Fruit fly (Drosophila melanogaster): ENCODE data around the gene CG9213.

CG9213 gene

DNA sequence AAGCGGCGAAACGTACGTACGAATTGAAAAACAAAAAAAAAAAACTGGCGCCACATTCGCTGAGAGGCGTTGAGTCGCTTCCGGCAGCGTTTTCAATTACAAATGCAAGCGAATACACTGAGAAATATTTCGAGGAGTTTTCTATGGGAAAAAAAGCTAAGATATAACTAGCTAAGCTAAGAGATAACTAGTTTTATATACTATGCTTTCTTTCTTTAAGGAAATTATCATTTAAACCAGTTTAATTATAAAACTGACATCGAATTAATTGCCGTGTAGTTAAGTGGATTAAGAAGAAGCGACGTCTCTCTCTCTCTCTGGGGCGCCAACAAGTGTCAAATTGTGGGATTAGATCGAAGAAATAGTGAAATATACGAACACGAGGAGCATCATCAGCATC is 41.1 kb upstream of the CG9213 start (continued):
- 0 out of 3 replicates have a peak, but pooled peaks have one; percentile 39 for TF ChIP-seq CG34422 (GFP tag; IDR thresholded peaks at IDR 0.05)
- TF ChIP-seq CG10321 (GFP tag; IDR thresholded peaks at IDR 0.05), result no peak
- 0 out of 2 replicates have a peak, but pooled peaks have one; percentile 50 for TF ChIP-seq CG32772 (GFP tag; IDR thresholded peaks at IDR 0.05)
- TF ChIP-seq dimm (GFP tag; IDR thresholded peaks at IDR 0.05), result no peak; the same call in 1 of the 2 replicates
- TF ChIP-seq CG10462 (GFP tag; optimal IDR thresholded peaks at IDR 0.05), result peak; percentile 4
- TF ChIP-seq CG1024 (GFP tag; IDR thresholded peaks at IDR 0.05), result no peak
- peak; percentile 64 for TF ChIP-seq CG13424 (tag; optimal IDR thresholded peaks at IDR 0.05)
- peak; percentile 36; the same call in 1 of the 2 replicates for TF ChIP-seq CG5953 (GFP tag; IDR thresholded peaks at IDR 0.05)
- TF ChIP-seq CG9932 (GFP tag; IDR thresholded peaks at IDR 0.05), result no peak
- TF ChIP-seq dysf (GFP tag; IDR thresholded peaks at IDR 0.05), result peak; percentile 68; the same call in 2 of the 3 replicates
- peak; percentile 2 for TF ChIP-seq HHEX (GFP tag; optimal IDR thresholded peaks at IDR 0.05)
- no peak for TF ChIP-seq Nf-YA (GFP tag; IDR thresholded peaks at IDR 0.05)
- TF ChIP-seq aop (GFP tag; IDR thresholded peaks at IDR 0.05), result no peak
- peak; percentile 32; the same call in 1 of the 3 replicates for TF ChIP-seq ase (GFP tag; IDR thresholded peaks at IDR 0.05)
- no peak for TF ChIP-seq hkb (optimal IDR thresholded peaks at IDR 0.05)
- peak; percentile 75 for TF ChIP-seq hkb (GFP tag; IDR thresholded peaks at IDR 0.05)
- TF ChIP-seq CG7271 (tag; optimal IDR thresholded peaks at IDR 0.05), result no peak
- TF ChIP-seq nmo (GFP tag; optimal IDR thresholded peaks at IDR 0.05), result peak; percentile 72
- peak; percentile 82 for TF ChIP-seq vvl (GFP tag; IDR thresholded peaks at IDR 0.05)
- peak; percentile 51; the same call in 1 of the 2 replicates for TF ChIP-seq sob (GFP tag; IDR thresholded peaks at IDR 0.05)
- TF ChIP-seq ERR (GFP tag; optimal IDR thresholded peaks at IDR 0.05), result peak; percentile 3
- peak; percentile 39; the same call in 1 of the 2 replicates for TF ChIP-seq esg (GFP tag; conservative IDR thresholded peaks at IDR 0.05)
- peak; percentile 46 for TF ChIP-seq Meics (GFP tag; optimal IDR thresholded peaks at IDR 0.05)
- TF ChIP-seq MBD-R2 (GFP tag; IDR thresholded peaks at IDR 0.05), result no peak
- no peak for TF ChIP-seq CG7987 (GFP tag; optimal IDR thresholded peaks at IDR 0.05)
- TF ChIP-seq CG15601 (tag; optimal IDR thresholded peaks at IDR 0.05), result peak; percentile 26
- peak; percentile 35 for TF ChIP-seq fd3F (GFP tag; optimal IDR thresholded peaks at IDR 0.05)
- no peak for TF ChIP-seq CG1792 (GFP tag; optimal IDR thresholded peaks at IDR 0.05)
- no peak for TF ChIP-seq CG16813 (GFP tag; IDR thresholded peaks at IDR 0.05; ENCODE audit: partially characterized antibody)
- peak; percentile 1 for TF ChIP-seq ewg (GFP tag; optimal IDR thresholded peaks at IDR 0.05)
- TF ChIP-seq Hr39 (optimal IDR thresholded peaks at IDR 0.05), result no peak
- no peak for TF ChIP-seq HmgZ (tag; optimal IDR thresholded peaks at IDR 0.05)
- TF ChIP-seq CG2120 (GFP tag; optimal IDR thresholded peaks at IDR 0.05), result peak; percentile 27
- no peak for TF ChIP-seq ato (GFP tag; IDR thresholded peaks at IDR 0.05; ENCODE audit: partially characterized antibody)
- no peak for TF ChIP-seq danr (GFP tag; IDR thresholded peaks at IDR 0.05)
- TF ChIP-seq kni (GFP tag; optimal IDR thresholded peaks at IDR 0.05), result no peak
- TF ChIP-seq tap (tag; optimal IDR thresholded peaks at IDR 0.05), result peak; percentile 63
- TF ChIP-seq pum (GFP tag; optimal IDR thresholded peaks at IDR 0.05), result peak; percentile 28
- TF ChIP-seq nerfin-1 (tag; optimal IDR thresholded peaks at IDR 0.05), result peak; percentile 35
- peak; percentile 30 for TF ChIP-seq lilli (GFP tag; optimal IDR thresholded peaks at IDR 0.05)
- peak; percentile 59 for TF ChIP-seq row (GFP tag; IDR thresholded peaks at IDR 0.05)
- TF ChIP-seq CG31441 (GFP tag; IDR thresholded peaks at IDR 0.05), result peak; percentile 69
- TF ChIP-seq az2 (GFP tag; optimal IDR thresholded peaks at IDR 0.05), result peak; percentile 70
- peak; percentile 61 for TF ChIP-seq CG4820 (GFP tag; optimal IDR thresholded peaks at IDR 0.05)
- TF ChIP-seq br (optimal IDR thresholded peaks at IDR 0.05), result no peak
- no peak for TF ChIP-seq CG8359 (GFP tag; optimal IDR thresholded peaks at IDR 0.05; ENCODE audit: borderline replicate concordance)
- no peak for TF ChIP-seq ftz-f1 (GFP tag; optimal IDR thresholded peaks at IDR 0.05)
- peak; percentile 20 for TF ChIP-seq NK7.1 (GFP tag; optimal IDR thresholded peaks at IDR 0.05)
- TF ChIP-seq CG11696 (GFP tag; IDR thresholded peaks at IDR 0.05), result 0 out of 2 replicates have a peak, but pooled peaks have one; percentile 37
- peak; percentile 70 for TF ChIP-seq stc (GFP tag; IDR thresholded peaks at IDR 0.05)
- no peak for TF ChIP-seq rib (GFP tag; IDR thresholded peaks at IDR 0.05)
- TF ChIP-seq Nf-YC (tag; optimal IDR thresholded peaks at IDR 0.05), result no peak
- no peak for TF ChIP-seq p53 (GFP tag; optimal IDR thresholded peaks at IDR 0.05)
